Worm (Caenorhabditis elegans) whole organism, midembryonic: ENCODE results near the gene his-1.

Experiments used
- T22C8.4 ChIP-seq: fragments of 200-800 bp; sonication (Bioruptor generic); IDR thresholded peaks from 2 replicates; pipeline ENCODE4 v1.3.6; 2022; ENCODE audit warnings: missing genetic modification characterization, missing compliant biosample characterization
- flt-1 ChIP-seq: fragments of 200-800 bp; sonication (Bioruptor generic); IDR thresholded peaks from 2 replicates; pipeline ENCODE4 v1.3.6; 2022; ENCODE audit warnings: missing genetic modification characterization, missing compliant biosample characterization
- klf-2 ChIP-seq: fragments of 200-800 bp; sonication (Bioruptor generic); conservative IDR thresholded peaks from 2 replicates; pipeline ENCODE4 v1.3.6; 2022; ENCODE audit warnings: missing genetic modification reagents, missing genetic modification characterization, missing compliant biosample characterization
- med-1 ChIP-seq: sonication (generic microtip); optimal IDR thresholded peaks from 2 replicates; lab custom pipeline; 2017; ENCODE audit warnings: missing genetic modification characterization, mild to moderate bottlenecking, missing compliant biosample characterization, antibody characterized with exemption, missing genetic modification reagents; ENCODE audit not compliant: insufficient read depth
- ref-1 ChIP-seq: fragments of 200-800 bp; sonication (Bioruptor generic); conservative IDR thresholded peaks from 2 replicates; pipeline ENCODE4 v1.3.6; 2022; ENCODE audit warnings: missing genetic modification reagents, missing genetic modification characterization, missing compliant biosample characterization
- tab-1 ChIP-seq: fragments of 200-800 bp; sonication (Bioruptor generic); IDR thresholded peaks from 2 replicates; pipeline ENCODE4 v1.3.6; 2022; ENCODE audit warnings: missing genetic modification characterization, missing compliant biosample characterization
- ztf-23 ChIP-seq: fragments of 200-800 bp; sonication (Bioruptor generic); IDR thresholded peaks from 2 replicates; pipeline ENCODE4 v1.3.6; 2022; ENCODE audit warnings: missing genetic modification reagents, missing genetic modification characterization, missing compliant biosample characterization
- ztf-29 ChIP-seq: fragments of 200-800 bp; sonication (Bioruptor generic); IDR thresholded peaks from 2 replicates; pipeline ENCODE4 v1.3.6; 2022; ENCODE audit warnings: missing genetic modification reagents, missing genetic modification characterization, missing compliant biosample characterization

- TF ChIP-seq T22C8.4 (no peak), ref-1 (GFP tag; lab: Robert Waterston, UW) (no peak), flt-1 (GFP tag; lab: Robert Waterston, UW) (no peak), ztf-29 (GFP tag; lab: Robert Waterston, UW) (no peak), med-1 (no peak), klf-2 (no peak), tab-1 (no peak), ztf-23 (GFP tag; lab: Robert Waterston, UW) (no peak)
Measured at ce11 chrV:16058872-16059271, 16.6 kb downstream of the his-1 start, which contains the start of gene F14H3.6.
